Fruit fly (Drosophila melanogaster): ENCODE measurements around the gene CG15387.

Gene CG15387

dm6 chr2L:2175930-2176643, 50.0 kb downstream of the CG15387 start (continued):
- TF ChIP-seq Med (GFP tag) (peak; percentile 83), Sox100B (GFP tag; optimal IDR thresholded peaks at IDR 0.05) (peak; percentile 45), sug (tag; optimal IDR thresholded peaks at IDR 0.05) (peak; percentile 39), ac (GFP tag; optimal IDR thresholded peaks at IDR 0.05) (no peak), psq (GFP tag; optimal IDR thresholded peaks at IDR 0.05) (no peak), tll (GFP tag; optimal IDR thresholded peaks at IDR 0.05) (no peak), CG31388 (GFP tag; optimal IDR thresholded peaks at IDR 0.05) (no peak), CG11696 (GFP tag; IDR thresholded peaks at IDR 0.05) (peak; percentile 84), CG43689 (GFP tag; IDR thresholded peaks at IDR 0.05) (no peak), eve (GFP tag; optimal IDR thresholded peaks at IDR 0.05) (peak in 1 of 2 experiments; percentile 58), slp2 (GFP tag; optimal IDR thresholded peaks at IDR 0.05) (no peak), CG12744 (GFP tag; optimal IDR thresholded peaks at IDR 0.05) (peak; percentile 66), ro (GFP tag; IDR thresholded peaks at IDR 0.05) (no peak), ftz-f1 (GFP tag; optimal IDR thresholded peaks at IDR 0.05) (no peak), CG13775 (GFP tag; optimal IDR thresholded peaks at IDR 0.05) (peak; percentile 41), CG15011 (GFP tag; optimal IDR thresholded peaks at IDR 0.05) (peak; percentile 45), CG14710 (tag; optimal IDR thresholded peaks at IDR 0.05) (no peak), yki (optimal IDR thresholded peaks at IDR 0.05) (no peak), CG7786 (GFP tag; optimal IDR thresholded peaks at IDR 0.05) (peak; percentile 13), lab (GFP tag; optimal IDR thresholded peaks at IDR 0.05) (peak; percentile 68), CG10654 (GFP tag; optimal IDR thresholded peaks at IDR 0.05) (no peak), nerfin-1 (tag; optimal IDR thresholded peaks at IDR 0.05) (peak; percentile 8), CG15479 (GFP tag; optimal IDR thresholded peaks at IDR 0.05) (no peak), Gsc (GFP tag; IDR thresholded peaks at IDR 0.05) (no peak), CG7963 (GFP tag; IDR thresholded peaks at IDR 0.05; ENCODE audit: partially characterized antibody) (no peak), prd (optimal IDR thresholded peaks at IDR 0.05) (no peak), prd (GFP tag; IDR thresholded peaks at IDR 0.05) (peak; percentile 50; the same call in 2 of the 3 replicates), CG2678 (tag; optimal IDR thresholded peaks at IDR 0.05) (peak; percentile 83), Hr39 (optimal IDR thresholded peaks at IDR 0.05) (no peak), HLHmδ (GFP tag; optimal IDR thresholded peaks at IDR 0.05) (no peak), gem (tag; optimal IDR thresholded peaks at IDR 0.05) (peak; percentile 79), Nf-YC (tag; optimal IDR thresholded peaks at IDR 0.05) (peak; percentile 22), Dfd (GFP tag; optimal IDR thresholded peaks at IDR 0.05) (no peak), ewg (GFP tag; optimal IDR thresholded peaks at IDR 0.05) (no peak), E2f2 (GFP tag; IDR thresholded peaks at IDR 0.05) (peak; percentile 37; the same call in 1 of the 2 replicates), en (GFP tag; optimal IDR thresholded peaks at IDR 0.05) (no peak), CG1529 (GFP tag; optimal IDR thresholded peaks at IDR 0.05) (no peak), Antp (GFP tag; optimal IDR thresholded peaks at IDR 0.05) (no peak), CG17612 (GFP tag; IDR thresholded peaks at IDR 0.05) (no peak), MESR4 (GFP tag; optimal IDR thresholded peaks at IDR 0.05) (no peak), CG42726 (GFP tag; IDR thresholded peaks at IDR 0.05; ENCODE audit: partially characterized antibody) (no peak), sens-2 (GFP tag; IDR thresholded peaks at IDR 0.05) (no peak), nau (GFP tag; optimal IDR thresholded peaks at IDR 0.05) (peak; percentile 60)

All from whole organism, embryonic.